Fruit fly (Drosophila melanogaster): ENCODE measurements around the gene CG33333.

The CG33333 gene

DNA sequence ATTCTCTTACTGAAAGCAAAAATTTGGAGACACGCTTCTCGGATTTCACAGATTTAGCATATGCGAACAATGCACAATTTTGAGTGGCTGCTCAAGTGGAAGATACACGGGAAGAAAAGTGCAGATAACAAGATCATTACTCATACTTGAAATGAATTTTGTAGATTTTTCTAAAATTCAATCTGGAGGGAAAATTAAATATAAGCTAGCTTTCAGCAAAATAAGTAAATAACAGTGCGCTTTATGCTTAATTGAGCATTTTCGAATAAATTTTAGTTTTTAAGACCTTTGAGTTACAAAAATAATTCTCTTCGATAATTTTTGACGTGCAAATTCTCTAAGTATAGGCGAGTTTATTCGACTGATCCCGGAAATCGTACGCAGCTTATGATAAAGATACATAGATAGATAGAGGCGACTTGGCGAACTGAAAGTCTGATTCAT is 16.6 kb upstream of the CG33333 start (continued):
- TF ChIP-seq CG17829 (tag; optimal IDR thresholded peaks at IDR 0.05) (peak; percentile 33), lov (optimal IDR thresholded peaks at IDR 0.05) (no peak), lov (GFP tag; IDR thresholded peaks at IDR 0.05) (no peak), NC2α (GFP tag; optimal IDR thresholded peaks at IDR 0.05) (no peak), CG10147 (GFP tag; optimal IDR thresholded peaks at IDR 0.05) (peak; percentile 49), CG6654 (GFP tag; optimal IDR thresholded peaks at IDR 0.05) (no peak), CG12104 (GFP tag; optimal IDR thresholded peaks at IDR 0.05) (peak; percentile 49), Six4 (GFP tag; optimal IDR thresholded peaks at IDR 0.05) (peak; percentile 47), disco-r (GFP tag; optimal IDR thresholded peaks at IDR 0.05) (no peak), Antp (GFP tag; optimal IDR thresholded peaks at IDR 0.05) (peak; percentile 12), CG4617 (GFP tag; optimal IDR thresholded peaks at IDR 0.05; ENCODE audit: borderline replicate concordance) (no peak), CG12071 (GFP tag; optimal IDR thresholded peaks at IDR 0.05) (peak; percentile 50), CG10431 (GFP tag; optimal IDR thresholded peaks at IDR 0.05) (no peak), knrl (GFP tag; IDR thresholded peaks at IDR 0.05; ENCODE audit: partially characterized antibody) (no peak), CG33213 (GFP tag; optimal IDR thresholded peaks at IDR 0.05) (no peak), CG7271 (tag; optimal IDR thresholded peaks at IDR 0.05) (no peak), vnd (GFP tag; IDR thresholded peaks at IDR 0.05; ENCODE audit: partially characterized antibody) (no peak), CoRest (tag; optimal IDR thresholded peaks at IDR 0.05) (peak; percentile 3), TFAM (GFP tag; optimal IDR thresholded peaks at IDR 0.05) (no peak), trem (tag; optimal IDR thresholded peaks at IDR 0.05) (peak; percentile 30), CG18262 (tag; optimal IDR thresholded peaks at IDR 0.05) (peak; percentile 61), CG9609 (GFP tag; optimal IDR thresholded peaks at IDR 0.05) (no peak), CG6791 (GFP tag; IDR thresholded peaks at IDR 0.05; ENCODE audit: partially characterized antibody) (no peak), seq (GFP tag; IDR thresholded peaks at IDR 0.05) (no peak), CG4328 (GFP tag; optimal IDR thresholded peaks at IDR 0.05) (no peak), CG8944 (GFP tag; optimal IDR thresholded peaks at IDR 0.05) (peak; percentile 30), chif (GFP tag; optimal IDR thresholded peaks at IDR 0.05) (peak in 1 of 2 experiments; percentile 49), CG7556 (GFP tag; optimal IDR thresholded peaks at IDR 0.05) (peak; percentile 0), CG10543 (GFP tag; optimal IDR thresholded peaks at IDR 0.05) (no peak), danr (GFP tag; IDR thresholded peaks at IDR 0.05) (peak; percentile 48; the same call in 1 of the 2 replicates), Med (GFP tag) (peak; percentile 85), CG3726 (GFP tag; IDR thresholded peaks at IDR 0.05) (no peak), CG9932 (GFP tag; IDR thresholded peaks at IDR 0.05) (no peak), Hr51 (GFP tag; optimal IDR thresholded peaks at IDR 0.05) (peak in 1 of 2 experiments; percentile 22), CG14014 (GFP tag; IDR thresholded peaks at IDR 0.05) (no peak), sisA (GFP tag; IDR thresholded peaks at IDR 0.05) (peak; percentile 46; the same call in 1 of the 2 replicates), Mad (GFP tag; optimal IDR thresholded peaks at IDR 0.05) (no peak), CG8089 (GFP tag; optimal IDR thresholded peaks at IDR 0.05) (no peak), tap (tag; optimal IDR thresholded peaks at IDR 0.05) (peak; percentile 17), Trl (optimal IDR thresholded peaks at IDR 0.05) (no peak), Trl (GFP tag; optimal IDR thresholded peaks at IDR 0.05) (peak; percentile 34), scrt (GFP tag; optimal IDR thresholded peaks at IDR 0.05) (peak; percentile 13), CG11504 (tag; optimal IDR thresholded peaks at IDR 0.05) (peak; percentile 80), CG34376 (GFP tag; optimal IDR thresholded peaks at IDR 0.05) (no peak), Fer3 (tag; optimal IDR thresholded peaks at IDR 0.05) (peak; percentile 58), Oaz (GFP tag; IDR thresholded peaks at IDR 0.05) (no peak), Hr78 (GFP tag; optimal IDR thresholded peaks at IDR 0.05) (no peak), amos (GFP tag; IDR thresholded peaks at IDR 0.05; ENCODE audit: partially characterized antibody) (no peak), eyg (GFP tag; optimal IDR thresholded peaks at IDR 0.05) (no peak), CG2889 (GFP tag; IDR thresholded peaks at IDR 0.05) (no peak), D19B (GFP tag; optimal IDR thresholded peaks at IDR 0.05) (peak; percentile 22)

Measured in whole organism, embryonic.